Worm (Caenorhabditis elegans) whole organism, young adult: Measurements from ENCODE around the gene sedl-1.

Experiments used
- B0019.2 ChIP-seq: fragments of 200-800 bp; sonication (Bioruptor generic); conservative IDR thresholded peaks from 2 replicates; pipeline ENCODE4 v1.3.6; 2022; ENCODE audit warnings: missing genetic modification reagents, missing genetic modification characterization, missing compliant biosample characterization
- B0035.1 ChIP-seq: sonication (generic microtip); optimal IDR thresholded peaks from 2 replicates; lab custom pipeline; 2016; ENCODE audit warnings: missing genetic modification characterization, mild to moderate bottlenecking, missing compliant biosample characterization, missing genotype, missing genetic modification reagents
- C06A6.2 ChIP-seq: fragments of 200-800 bp; sonication (Bioruptor generic); conservative IDR thresholded peaks from 2 replicates; pipeline ENCODE4 v1.3.6; 2022; ENCODE audit warnings: missing genetic modification characterization, missing compliant biosample characterization
- F33H1.4 ChIP-seq: fragments of 200-800 bp; sonication (Bioruptor generic); IDR thresholded peaks from 2 replicates; pipeline ENCODE4 v1.3.6; 2022; ENCODE audit warnings: missing genetic modification reagents, missing genetic modification characterization, missing compliant biosample characterization
- F37B4.10 ChIP-seq: fragments of 200-800 bp; sonication (Bioruptor generic); IDR thresholded peaks from 2 replicates; pipeline ENCODE4 v1.3.6; 2022; ENCODE audit warnings: missing genetic modification characterization, missing compliant biosample characterization
- F49E8.2 ChIP-seq: sonication (generic microtip); optimal IDR thresholded peaks from 3 replicates; lab custom pipeline; 2017; ENCODE audit warnings: missing genetic modification characterization, mild to moderate bottlenecking, missing compliant biosample characterization, antibody characterized with exemption, moderate library complexity; ENCODE audit not compliant: insufficient read depth
- F52B5.7 ChIP-seq: sonication (generic microtip); optimal IDR thresholded peaks from 2 replicates; lab custom pipeline; 2016; ENCODE audit warnings: mild to moderate bottlenecking, missing genetic modification characterization, missing compliant biosample characterization
- F55B11.4 ChIP-seq: sonication (generic microtip); optimal IDR thresholded peaks from 2 replicates; lab custom pipeline; 2016; ENCODE audit warnings: missing compliant biosample characterization, missing genetic modification characterization, borderline replicate concordance; ENCODE audit not compliant: insufficient read depth
- F57C9.4 ChIP-seq: sonication (generic microtip); optimal IDR thresholded peaks from 2 replicates; lab custom pipeline; 2017; ENCODE audit warnings: mild to moderate bottlenecking, missing genetic modification characterization, missing compliant biosample characterization
- K12H6.12 ChIP-seq: fragments of 200-800 bp; sonication (Bioruptor generic); optimal IDR thresholded peaks from 2 replicates; lab custom pipeline; 2018; ENCODE audit warnings: mild to moderate bottlenecking, missing genetic modification characterization, missing compliant biosample characterization
- T26A5.8 ChIP-seq: sonication (generic microtip); optimal IDR thresholded peaks from 2 replicates; lab custom pipeline; 2016; ENCODE audit warnings: missing genetic modification characterization, missing compliant biosample characterization
- Y56A3A.18 ChIP-seq: fragments of 200-800 bp; sonication (Bioruptor generic); IDR thresholded peaks from 2 replicates; pipeline ENCODE4 v1.3.6; 2022; ENCODE audit warnings: missing genetic modification reagents, missing genetic modification characterization, missing compliant biosample characterization
- ama-1 ChIP-seq, 3 experiments: fragments of 150-350 bp in 1 of 3; sonication (generic microtip) in 2 of 3; optimal IDR thresholded peaks; 2 replicates each; lab custom pipeline; 2014 to 2018; ENCODE audit warnings: missing biosample characterization in 2 of 3, missing genetic modification characterization in 2 of 3, missing genetic modification reagents in 2 of 3
- aptf-3 ChIP-seq: fragments of 200-800 bp; sonication (Bioruptor generic); IDR thresholded peaks from 2 replicates; pipeline ENCODE4 v1.3.6; 2022; ENCODE audit warnings: missing genetic modification characterization, missing compliant biosample characterization
- athp-1 ChIP-seq: sonication (generic microtip); optimal IDR thresholded peaks from 2 replicates; lab custom pipeline; 2017; ENCODE audit warnings: mild to moderate bottlenecking, missing genetic modification characterization, missing compliant biosample characterization
- attf-3 ChIP-seq: fragments of 200-800 bp; sonication (Bioruptor generic); conservative IDR thresholded peaks from 2 replicates; pipeline ENCODE4 v1.3.6; 2022; ENCODE audit warnings: missing genetic modification reagents, missing genetic modification characterization, missing compliant biosample characterization
- ceh-27 ChIP-seq: fragments of 200-800 bp; sonication (Bioruptor generic); optimal IDR thresholded peaks from 2 replicates; lab custom pipeline; 2018; ENCODE audit warnings: mild to moderate bottlenecking, missing genetic modification characterization, moderate library complexity, missing compliant biosample characterization
- chd-7 ChIP-seq: sonication (generic microtip); optimal IDR thresholded peaks from 2 replicates; lab custom pipeline; 2016; ENCODE audit warnings: mild to moderate bottlenecking, missing genetic modification characterization, moderate library complexity, missing compliant biosample characterization
- dox-1 ChIP-seq: fragments of 200-800 bp; sonication (Bioruptor generic); IDR thresholded peaks from 2 replicates; pipeline ENCODE4 v1.3.6; 2022; ENCODE audit warnings: missing genetic modification reagents, missing genetic modification characterization, missing compliant biosample characterization
- dpff-1 ChIP-seq: sonication (generic microtip); optimal IDR thresholded peaks from 2 replicates; lab custom pipeline; 2017; ENCODE audit warnings: mild to moderate bottlenecking, missing genetic modification characterization, missing compliant biosample characterization
- egl-18 ChIP-seq: fragments of 200-800 bp; sonication (Bioruptor generic); IDR thresholded peaks from 2 replicates; pipeline ENCODE4 v1.3.6; 2022; ENCODE audit warnings: missing genetic modification reagents, missing genetic modification characterization, missing compliant biosample characterization
- egrh-3 ChIP-seq: fragments of 200-800 bp; sonication (Bioruptor generic); IDR thresholded peaks from 2 replicates; pipeline ENCODE4 v1.3.6; 2022; ENCODE audit warnings: missing genetic modification reagents, missing genetic modification characterization, missing compliant biosample characterization
- ekl-4 ChIP-seq: fragments of 200-800 bp; sonication (Bioruptor generic); IDR thresholded peaks from 2 replicates; pipeline ENCODE4 v1.3.6; 2022; ENCODE audit warnings: missing genetic modification reagents, missing genetic modification characterization, missing compliant biosample characterization
- fkh-3 ChIP-seq: sonication (generic microtip); optimal IDR thresholded peaks from 2 replicates; lab custom pipeline; 2016; ENCODE audit warnings: mild to moderate bottlenecking, missing genetic modification characterization, missing compliant biosample characterization
- hmg-20 ChIP-seq: fragments of 200-800 bp; sonication (Bioruptor generic); IDR thresholded peaks from 2 replicates; pipeline ENCODE4 v1.3.6; 2022; ENCODE audit warnings: missing genetic modification reagents, missing genetic modification characterization, missing compliant biosample characterization
- hsf-1 ChIP-seq: fragments of 200-800 bp; sonication (Bioruptor generic); IDR thresholded peaks from 2 replicates; pipeline ENCODE4 v1.3.6; 2022; ENCODE audit warnings: missing genetic modification reagents, missing genetic modification characterization, missing compliant biosample characterization
- lag-1 ChIP-seq: fragments of 200-800 bp; sonication (Bioruptor generic); IDR thresholded peaks from 2 replicates; pipeline ENCODE4 v1.3.6; 2022; ENCODE audit warnings: missing genetic modification reagents, missing genetic modification characterization, missing compliant biosample characterization
- lin-26 ChIP-seq: fragments of 200-800 bp; sonication (Bioruptor generic); IDR thresholded peaks from 2 replicates; pipeline ENCODE4 v1.3.6; 2022; ENCODE audit warnings: missing genetic modification reagents, missing genetic modification characterization, missing compliant biosample characterization
- lsy-27 ChIP-seq: sonication (generic microtip); optimal IDR thresholded peaks from 2 replicates; lab custom pipeline; 2017; ENCODE audit warnings: missing genetic modification characterization, mild to moderate bottlenecking, missing compliant biosample characterization, antibody characterized with exemption, missing genotype, borderline replicate concordance; ENCODE audit not compliant: insufficient read depth
- madf-3 ChIP-seq: fragments of 200-800 bp; sonication (Bioruptor generic); IDR thresholded peaks from 2 replicates; pipeline ENCODE4 v1.3.6; 2022; ENCODE audit warnings: missing genetic modification reagents, missing genetic modification characterization, missing compliant biosample characterization
- madf-6 ChIP-seq: fragments of 200-800 bp; sonication (Bioruptor generic); IDR thresholded peaks from 2 replicates; pipeline ENCODE4 v1.3.6; 2022; ENCODE audit warnings: missing genetic modification reagents, missing genetic modification characterization, missing compliant biosample characterization
- nfya-2 ChIP-seq: fragments of 200-800 bp; sonication (Bioruptor generic); IDR thresholded peaks from 2 replicates; pipeline ENCODE4 v1.3.6; 2022; ENCODE audit warnings: missing genetic modification reagents, missing genetic modification characterization, missing compliant biosample characterization
- pha-4 ChIP-seq: fragments of 150-350 bp; sonication (generic microtip); optimal IDR thresholded peaks from 2 replicates; lab custom pipeline; 2014; ENCODE audit warnings: missing biosample characterization, missing genetic modification reagents, missing genetic modification characterization
- rec-8 ChIP-seq, 2 experiments: sonication (generic microtip); optimal IDR thresholded peaks; 2 replicates each; lab custom pipeline; 2016; ENCODE audit warnings: mild to moderate bottlenecking in 2 of 2, missing genetic modification characterization in 2 of 2, missing genetic modification reagents in 2 of 2, missing genotype in 2 of 2, missing biosample characterization in 1 of 2, missing compliant biosample characterization in 1 of 2, moderate library complexity in 1 of 2
- repo-1 ChIP-seq: sonication (generic microtip); optimal IDR thresholded peaks from 2 replicates; lab custom pipeline; 2017; ENCODE audit warnings: mild to moderate bottlenecking, missing genetic modification characterization, missing compliant biosample characterization
- sea-2 ChIP-seq: fragments of 200-800 bp; sonication (Bioruptor generic); IDR thresholded peaks from 2 replicates; pipeline ENCODE4 v1.3.6; 2022; ENCODE audit warnings: missing genetic modification characterization, missing compliant biosample characterization
- snpc-1.1 ChIP-seq: sonication (generic microtip); optimal IDR thresholded peaks from 2 replicates; lab custom pipeline; 2017; ENCODE audit warnings: missing genetic modification characterization, mild to moderate bottlenecking, missing compliant biosample characterization, antibody characterized with exemption, moderate library complexity, missing genotype, missing genetic modification reagents; ENCODE audit not compliant: insufficient read depth
- snpc-3.4 ChIP-seq: sonication (generic microtip); optimal IDR thresholded peaks from 2 replicates; lab custom pipeline; 2017; ENCODE audit warnings: missing genetic modification characterization, mild to moderate bottlenecking, missing compliant biosample characterization, antibody characterized with exemption, moderate library complexity, missing genotype, missing genetic modification reagents
- sptf-2 ChIP-seq: fragments of 200-800 bp; sonication (Bioruptor generic); optimal IDR thresholded peaks from 2 replicates; lab custom pipeline; 2018; ENCODE audit warnings: mild to moderate bottlenecking, missing genetic modification characterization, missing compliant biosample characterization
- unc-130 ChIP-seq: sonication (generic microtip); optimal IDR thresholded peaks from 2 replicates; lab custom pipeline; 2016; ENCODE audit warnings: missing genetic modification reagents, missing genetic modification characterization, missing compliant biosample characterization
- zfh-2 ChIP-seq: fragments of 200-800 bp; sonication (Bioruptor generic); conservative IDR thresholded peaks from 2 replicates; pipeline ENCODE4 v1.3.6; 2022; ENCODE audit warnings: missing genetic modification reagents, missing genetic modification characterization, missing compliant biosample characterization
- zim-3 ChIP-seq: sonication (generic microtip); optimal IDR thresholded peaks from 2 replicates; lab custom pipeline; 2017; ENCODE audit warnings: mild to moderate bottlenecking, missing genetic modification characterization, moderate library complexity, missing compliant biosample characterization
- ztf-22 ChIP-seq: fragments of 200-800 bp; sonication (Bioruptor generic); optimal IDR thresholded peaks from 2 replicates; lab custom pipeline; 2018; ENCODE audit warnings: mild to moderate bottlenecking, missing genetic modification characterization, moderate library complexity, missing compliant biosample characterization
- ztf-3 ChIP-seq: fragments of 200-800 bp; sonication (Bioruptor generic); optimal IDR thresholded peaks from 2 replicates; lab custom pipeline; 2018; ENCODE audit warnings: mild to moderate bottlenecking, missing genetic modification characterization, missing compliant biosample characterization

sedl-1 gene

DNA sequence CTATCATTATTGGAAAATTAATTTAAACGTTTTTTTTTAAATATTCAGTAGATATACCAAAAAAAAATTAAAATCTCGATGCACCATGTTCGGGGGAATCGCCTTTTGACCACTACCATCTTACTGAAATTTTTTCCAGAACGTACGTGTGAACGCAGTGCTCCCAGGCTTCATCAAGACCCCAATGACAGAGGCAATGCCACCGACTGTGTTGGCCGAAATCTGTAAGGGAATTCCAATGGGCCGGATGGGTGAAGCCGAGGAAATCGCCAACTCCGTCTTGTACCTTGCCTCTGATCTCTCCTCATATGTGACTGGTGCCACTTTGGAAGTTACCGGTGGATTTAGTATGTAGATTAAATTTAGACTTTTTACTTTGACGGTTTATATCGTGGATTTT lies 48.7 kb upstream of the sedl-1 start (continued):
- TF ChIP-seq ama-1 (optimal IDR thresholded peaks at IDR 0.05; lab: Kevin White, UChicago) (no peak), ama-1 (GFP tag; optimal IDR thresholded peaks at IDR 0.05; lab: Kevin White, UChicago) (no peak), lag-1 (GFP tag; lab: Robert Waterston, UW) (no peak), B0035.1 (tag; lab: Kevin White, UChicago) (no peak), snpc-1.1 (tag; lab: Kevin White, UChicago) (no peak), K12H6.12 (tag; lab: Kevin White, UChicago) (no peak), ekl-4 (GFP tag; lab: Robert Waterston, UW) (no peak)

DNA sequence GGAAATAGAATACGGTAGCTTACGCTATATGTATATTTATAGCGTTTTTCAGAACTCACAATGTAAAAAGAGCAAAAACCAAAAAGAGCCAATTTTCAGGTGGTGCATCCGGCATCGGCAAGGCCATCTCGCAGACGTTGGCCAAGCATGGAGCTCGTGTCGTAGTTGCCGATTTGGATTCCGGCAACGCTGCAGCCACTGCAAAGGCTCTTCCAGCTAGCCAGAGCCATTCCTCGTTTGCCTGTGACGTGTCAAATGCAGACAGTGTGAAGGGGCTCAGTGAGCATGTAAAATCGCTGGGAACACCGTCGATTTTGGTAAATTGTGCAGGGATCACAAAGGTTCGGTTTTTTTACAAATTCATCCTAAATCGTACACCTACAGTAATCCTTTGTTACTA lies 47.0 kb upstream of the sedl-1 start:
- TF ChIP-seq C06A6.2 (GFP tag; lab: Robert Waterston, UW): 0 out of 2 replicates have a peak, but pooled peaks have one; percentile 17
- TF ChIP-seq madf-6 (GFP tag; lab: Robert Waterston, UW): 0 out of 2 replicates have a peak, but pooled peaks have one; percentile 28
- 0 out of 2 replicates have a peak, but pooled peaks have one; percentile 18 for TF ChIP-seq aptf-3
- peak; percentile 13; the same call in 1 of the 2 replicates for TF ChIP-seq dox-1 (GFP tag; lab: Robert Waterston, UW)
- TF ChIP-seq dpff-1 (tag; lab: Kevin White, UChicago): peak; percentile 35
- peak; percentile 72 for TF ChIP-seq zim-3 (tag; lab: Kevin White, UChicago)
- peak; percentile 23 for TF ChIP-seq chd-7
- no peak for TF ChIP-seq sptf-2 (GFP tag; lab: Kevin White, UChicago)
- no peak for TF ChIP-seq lin-26 (GFP tag; lab: Robert Waterston, UW)
- no peak for TF ChIP-seq Y56A3A.18 (GFP tag; lab: Robert Waterston, UW)
- peak; percentile 60 for TF ChIP-seq zfh-2
- TF ChIP-seq lsy-27 (tag; lab: Kevin White, UChicago): no peak
- TF ChIP-seq madf-3 (GFP tag; lab: Robert Waterston, UW): no peak
- no peak for TF ChIP-seq attf-3
- TF ChIP-seq sea-2 (GFP tag; lab: Robert Waterston, UW): no peak
- TF ChIP-seq F52B5.7 (tag; lab: Kevin White, UChicago): peak; percentile 34

- no peak for TF ChIP-seq athp-1 (tag; lab: Kevin White, UChicago)
- TF ChIP-seq K12H6.12 (tag; lab: Kevin White, UChicago): no peak
- TF ChIP-seq T26A5.8 (tag; lab: Kevin White, UChicago): no peak
- TF ChIP-seq F57C9.4: no peak
- peak; percentile 34 for TF ChIP-seq ztf-22
- TF ChIP-seq hmg-20 (GFP tag; lab: Robert Waterston, UW): no peak
- TF ChIP-seq ceh-27 (GFP tag; lab: Kevin White, UChicago): no peak
- no peak for TF ChIP-seq nfya-2 (GFP tag; lab: Robert Waterston, UW)
- TF ChIP-seq ekl-4 (GFP tag; lab: Robert Waterston, UW): no peak
- no peak for TF ChIP-seq F37B4.10 (GFP tag; lab: Robert Waterston, UW)
- no peak for TF ChIP-seq hsf-1 (GFP tag; lab: Robert Waterston, UW)
- TF ChIP-seq F33H1.4 (GFP tag; lab: Robert Waterston, UW): no peak
- TF ChIP-seq rec-8 (tag; optimal IDR thresholded peaks at IDR 0.05; lab: Kevin White, UChicago): no peak
- no peak for TF ChIP-seq sptf-2 (GFP tag; lab: Kevin White, UChicago)
- no peak for TF ChIP-seq unc-130 (GFP tag; lab: Kevin White, UChicago)
- TF ChIP-seq pha-4 (tag; lab: Kevin White, UChicago): peak; percentile 86
- no peak for TF ChIP-seq F55B11.4 (tag; lab: Kevin White, UChicago)
- no peak for TF ChIP-seq egl-18 (GFP tag; lab: Robert Waterston, UW)
- TF ChIP-seq B0019.2 (GFP tag; lab: Robert Waterston, UW): no peak
- no peak for TF ChIP-seq egrh-3 (GFP tag; lab: Robert Waterston, UW)
- no peak for TF ChIP-seq snpc-1.1 (tag; lab: Kevin White, UChicago)
- TF ChIP-seq repo-1 (tag; lab: Kevin White, UChicago): no peak
- no peak for TF ChIP-seq snpc-3.4
- no peak for TF ChIP-seq ztf-3
- no peak for TF ChIP-seq fkh-3 (tag; lab: Kevin White, UChicago)
- no peak for TF ChIP-seq F49E8.2 (tag; lab: Kevin White, UChicago)
These were observed 46.1 kb upstream of the sedl-1 start, which contains the start of the genes D1005.10 and dhs-25 for ce11 chrX:1486135-1486648. Gene D1005.10 (minus strand): TSS chrX:1486185. Gene dhs-25 (plus strand): TSS chrX:1486532.
